Worm (Caenorhabditis elegans) whole organism, L3 larva: ENCODE measurements around the gene F32D1.7.

Experiments
- elt-1 ChIP-seq: fragments of 150-350 bp; optimal IDR thresholded peaks from 2 replicates; lab custom pipeline; 2014; ENCODE audit warnings: missing biosample characterization, missing genetic modification characterization
- elt-2 ChIP-seq: sonication (generic microtip); optimal IDR thresholded peaks from 2 replicates; lab custom pipeline; 2016; ENCODE audit warnings: missing genetic modification reagents, mild to moderate bottlenecking, missing genetic modification characterization, missing compliant biosample characterization
- unc-39 ChIP-seq: sonication (generic microtip); optimal IDR thresholded peaks from 4 replicates; lab custom pipeline; 2017; ENCODE audit warnings: missing biosample characterization, missing genetic modification characterization
- ztf-11 ChIP-seq: fragments of 150-350 bp; optimal IDR thresholded peaks from 2 replicates; lab custom pipeline; 2014; ENCODE audit warnings: missing biosample characterization, missing genetic modification characterization

ce11 chrV:4416710-4417109 is 40.7 kb upstream of the F32D1.7 start, which contains the start of gene Y47D7A.18:
- TF ChIP-seq elt-2 (no peak), unc-39 (no peak), ztf-11 (tag; lab: Kevin White, UChicago) (no peak), elt-1 (tag; lab: Kevin White, UChicago) (no peak)
